Worm (Caenorhabditis elegans): ENCODE data around the gene srz-101.

The srz-101 gene

DNA sequence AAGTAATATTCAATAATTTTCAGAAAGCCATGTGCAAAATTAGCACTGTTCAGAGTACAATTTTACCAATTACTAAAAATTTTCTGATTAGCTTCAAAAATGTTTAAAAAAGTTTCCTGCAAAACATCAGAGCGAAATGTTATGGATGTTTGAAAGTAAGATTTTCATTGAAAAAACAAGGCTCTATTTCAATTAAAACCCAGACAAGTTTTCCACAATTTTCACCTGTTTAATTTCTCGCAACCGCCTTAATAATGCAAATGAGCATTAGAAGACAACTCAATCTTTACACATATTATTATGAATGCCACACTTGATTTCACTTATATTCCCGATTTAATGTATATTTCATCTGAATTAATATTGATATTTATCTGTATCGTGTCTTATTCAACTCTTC lies at the start of gene srz-101:
srz-101 (plus strand) TSS at position 301 of the 400 bp plus-strand sequence.
- TF ChIP-seq pag-3 (tag; optimal IDR thresholded peaks at IDR 0.05; ENCODE audit: borderline replicate concordance) (no peak), ceh-2 (tag; optimal IDR thresholded peaks at IDR 0.05) (no peak), eyg-1 (tag; optimal IDR thresholded peaks at IDR 0.05) (no peak), ahr-1 (tag; optimal IDR thresholded peaks at IDR 0.05) (no peak), Y22D7AL.16 (tag; optimal IDR thresholded peaks at IDR 0.05) (no peak), C08G9.2 (tag; optimal IDR thresholded peaks at IDR 0.05) (no peak), unc-3 (GFP tag; conservative IDR thresholded peaks at IDR 0.05) (no peak), unc-3 (tag; optimal IDR thresholded peaks at IDR 0.05) (no peak), elt-2 (tag; optimal IDR thresholded peaks at IDR 0.05) (no peak), rnt-1 (tag; optimal IDR thresholded peaks at IDR 0.05) (no peak)

DNA sequence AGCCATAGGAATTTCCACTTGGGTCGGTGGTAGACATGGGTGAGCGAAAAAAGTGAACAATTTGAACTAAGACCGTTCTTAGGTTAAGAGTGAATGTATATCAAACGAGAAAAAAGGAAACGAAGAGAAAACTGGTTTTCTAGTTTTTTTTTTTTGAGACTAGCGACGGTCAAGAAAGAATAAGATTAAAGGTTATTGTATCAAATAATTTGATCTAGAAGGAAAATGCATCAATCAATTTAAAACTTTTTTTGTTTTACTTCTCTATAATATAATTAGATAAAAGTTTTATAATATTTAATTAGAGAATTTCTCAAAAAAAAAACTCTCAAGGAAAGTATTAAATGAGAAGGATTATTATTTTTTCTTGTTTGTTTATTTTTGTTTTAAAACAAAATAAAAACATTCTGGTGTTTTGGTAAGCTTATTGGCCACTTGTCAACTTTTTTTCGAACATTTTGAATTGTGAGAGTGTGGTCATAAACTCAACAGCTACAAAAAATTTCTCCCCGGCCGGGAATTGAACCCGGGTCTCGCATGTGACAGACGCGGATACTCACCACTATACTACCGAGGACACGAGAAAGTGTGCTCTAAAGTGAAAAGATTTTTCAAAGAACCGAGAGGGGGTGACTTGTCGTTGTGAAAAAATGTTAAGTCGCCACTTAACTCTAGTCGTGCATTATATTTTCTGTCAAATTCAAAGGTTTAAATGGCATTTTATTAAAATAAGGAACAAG lies 49.3 kb upstream of the srz-101 start, which contains the start of gene W06G6.17:
W06G6.17 (minus strand) TSS at position 51 of the 740 bp plus-strand sequence.
- no peak for TF ChIP-seq ceh-34 (tag; optimal IDR thresholded peaks at IDR 0.05)
- no peak for TF ChIP-seq fkh-10 (GFP tag; optimal IDR thresholded peaks at IDR 0.05)
- TF ChIP-seq ceh-22 (tag; optimal IDR thresholded peaks at IDR 0.05), result no peak
- TF ChIP-seq fkh-6 (tag; optimal IDR thresholded peaks at IDR 0.05), result no peak
- TF ChIP-seq ceh-31 (tag; optimal IDR thresholded peaks at IDR 0.05), result no peak

DNA sequence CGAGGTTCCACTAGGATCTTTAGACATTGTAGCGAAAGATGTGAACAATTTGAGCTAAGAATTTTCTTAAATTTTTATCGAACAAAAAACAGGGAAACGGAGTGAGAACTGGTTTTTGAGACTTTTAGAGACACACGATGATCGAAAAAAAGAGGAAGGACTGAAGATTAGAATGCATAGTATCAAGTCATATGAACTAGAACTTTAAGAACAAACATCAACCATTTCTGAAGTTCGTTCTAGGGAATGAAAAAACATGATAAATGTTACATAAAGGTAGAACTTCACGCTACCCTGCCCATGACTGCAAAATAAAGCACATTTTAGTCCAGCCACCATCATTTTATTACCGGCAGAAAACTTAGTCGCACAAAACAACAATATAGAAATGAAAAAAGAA lies 48.3 kb upstream of the srz-101 start, which contains the start of gene W06G6.9:
W06G6.9 (minus strand) TSS at position 101 of the 400 bp plus-strand sequence.
- TF ChIP-seq elt-2 (tag; optimal IDR thresholded peaks at IDR 0.05), result no peak
- no peak for TF ChIP-seq tbx-7 (tag; optimal IDR thresholded peaks at IDR 0.05)
- no peak for TF ChIP-seq pqm-1 (tag; optimal IDR thresholded peaks at IDR 0.05)
- TF ChIP-seq ceh-22 (tag; optimal IDR thresholded peaks at IDR 0.05), result no peak
- TF ChIP-seq ceh-34 (tag; optimal IDR thresholded peaks at IDR 0.05), result no peak
- TF ChIP-seq hlh-13 (GFP tag; optimal IDR thresholded peaks at IDR 0.05), result no peak
- TF ChIP-seq rnt-1 (tag; optimal IDR thresholded peaks at IDR 0.05), result no peak
- TF ChIP-seq unc-42 (tag; optimal IDR thresholded peaks at IDR 0.05), result no peak
- TF ChIP-seq madf-2 (tag; optimal IDR thresholded peaks at IDR 0.05), result no peak
- no peak for TF ChIP-seq ceh-6 (GFP tag; optimal IDR thresholded peaks at IDR 0.05)
- TF ChIP-seq pros-1 (tag; optimal IDR thresholded peaks at IDR 0.05), result no peak
- no peak for TF ChIP-seq ceh-30 (tag; optimal IDR thresholded peaks at IDR 0.05)
- TF ChIP-seq dmd-4 (tag; optimal IDR thresholded peaks at IDR 0.05; ENCODE audit: borderline replicate concordance), result no peak
- TF ChIP-seq mec-3 (tag; optimal IDR thresholded peaks at IDR 0.05; ENCODE audit: borderline replicate concordance), result no peak
- TF ChIP-seq ttx-3 (tag; optimal IDR thresholded peaks at IDR 0.05), result no peak
- TF ChIP-seq K02D7.2 (tag; optimal IDR thresholded peaks at IDR 0.05), result no peak
- TF ChIP-seq C08G9.2 (tag; optimal IDR thresholded peaks at IDR 0.05), result no peak
- TF ChIP-seq pag-3 (tag; optimal IDR thresholded peaks at IDR 0.05; ENCODE audit: borderline replicate concordance), result no peak

DNA sequence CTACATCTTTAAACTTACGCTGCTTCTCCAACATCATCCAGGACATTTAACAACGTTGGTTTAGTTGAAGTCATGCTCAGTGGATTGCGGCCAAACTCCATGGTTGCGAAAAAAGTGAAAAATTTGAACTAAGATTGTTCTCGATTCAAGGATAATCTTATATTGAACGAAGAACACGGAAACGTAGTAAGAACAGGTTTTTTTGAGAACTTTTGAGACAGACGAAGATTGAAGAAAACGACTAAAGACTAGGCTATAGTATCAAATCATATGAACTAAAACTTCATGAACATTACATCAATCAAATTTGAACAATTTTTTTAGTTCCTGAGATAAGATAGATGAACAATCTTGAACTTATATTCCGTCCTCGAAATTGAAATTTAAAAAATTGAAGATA lies 47.5 kb upstream of the srz-101 start, which contains the start of gene W06G6.10:
W06G6.10 (minus strand) TSS at position 101 of the 400 bp plus-strand sequence.
- TF ChIP-seq ztf-16 (tag; optimal IDR thresholded peaks at IDR 0.05) (no peak), ceh-34 (tag; optimal IDR thresholded peaks at IDR 0.05) (no peak), sox-2 (GFP tag; IDR thresholded peaks at IDR 0.05) (no peak), sox-4 (tag; optimal IDR thresholded peaks at IDR 0.05) (no peak), ref-2 (tag; optimal IDR thresholded peaks at IDR 0.05) (no peak), odd-2 (tag; optimal IDR thresholded peaks at IDR 0.05) (no peak), pha-4 (tag; optimal IDR thresholded peaks at IDR 0.05) (no peak), K02D7.2 (tag; optimal IDR thresholded peaks at IDR 0.05) (no peak), che-1 (tag; optimal IDR thresholded peaks at IDR 0.05) (no peak), ahr-1 (tag; optimal IDR thresholded peaks at IDR 0.05) (no peak), sdc-2 (tag; optimal IDR thresholded peaks at IDR 0.05) (no peak), F13H6.1 (tag; optimal IDR thresholded peaks at IDR 0.05) (no peak), nhr-11 (tag; optimal IDR thresholded peaks at IDR 0.05) (no peak), ceh-45 (GFP tag; IDR thresholded peaks at IDR 0.05) (no peak), ceh-19 (GFP tag; optimal IDR thresholded peaks at IDR 0.05) (no peak), ceh-2 (tag; optimal IDR thresholded peaks at IDR 0.05) (no peak), ceh-22 (tag; optimal IDR thresholded peaks at IDR 0.05) (no peak), zip-5 (tag; optimal IDR thresholded peaks at IDR 0.05) (no peak), lin-11 (tag; optimal IDR thresholded peaks at IDR 0.05) (no peak), C08G9.2 (tag; optimal IDR thresholded peaks at IDR 0.05) (no peak)
